Worm (Caenorhabditis elegans) whole organism, L3 larva: ENCODE data around the gene ztf-29.

ENCODE experiments used
- aly-2 ChIP-seq: fragments of 150-350 bp; optimal IDR thresholded peaks from 2 replicates; lab custom pipeline; 2014; ENCODE audit warnings: missing biosample characterization, missing genetic modification characterization
- ama-1 ChIP-seq: fragments of 150-350 bp; optimal IDR thresholded peaks from 2 replicates; lab custom pipeline; 2018
- ceh-16 ChIP-seq: sonication (generic microtip); optimal IDR thresholded peaks from 2 replicates; lab custom pipeline; 2017; ENCODE audit warnings: missing biosample characterization, missing genetic modification characterization
- ceh-28 ChIP-seq: fragments of 150-350 bp; optimal IDR thresholded peaks from 2 replicates; lab custom pipeline; 2014; ENCODE audit warnings: missing biosample characterization, missing genetic modification reagents, missing genetic modification characterization
- ceh-82 ChIP-seq: fragments of 150-350 bp; optimal IDR thresholded peaks from 2 replicates; lab custom pipeline; 2014; ENCODE audit warnings: missing biosample characterization, missing genetic modification characterization
- daf-12 ChIP-seq: fragments of 150-350 bp; optimal IDR thresholded peaks from 2 replicates; lab custom pipeline; 2014; ENCODE audit warnings: missing biosample characterization, missing genetic modification reagents, missing genetic modification characterization
- egl-27 ChIP-seq: sonication (generic microtip); optimal IDR thresholded peaks from 4 replicates; lab custom pipeline; 2017; ENCODE audit warnings: missing biosample characterization, missing genetic modification reagents, missing genetic modification characterization
- elt-1 ChIP-seq: fragments of 150-350 bp; optimal IDR thresholded peaks from 2 replicates; lab custom pipeline; 2014; ENCODE audit warnings: missing biosample characterization, missing genetic modification characterization
- elt-2 ChIP-seq: sonication (generic microtip); optimal IDR thresholded peaks from 2 replicates; lab custom pipeline; 2016; ENCODE audit warnings: missing genetic modification reagents, mild to moderate bottlenecking, missing genetic modification characterization, missing compliant biosample characterization
- elt-3 ChIP-seq, 3 experiments: fragments of 150-350 bp in 1 of 3; sonication (generic microtip) in 2 of 3; optimal IDR thresholded peaks; 2 replicates in 2 of 3; 4 replicates in 1 of 3; lab custom pipeline; 2014 to 2017; ENCODE audit warnings: missing biosample characterization in 3 of 3, missing genetic modification characterization in 3 of 3
- fos-1 ChIP-seq: fragments of 150-350 bp; optimal IDR thresholded peaks from 2 replicates; lab custom pipeline; 2014; ENCODE audit warnings: missing biosample characterization, missing genetic modification characterization
- hmg-11 ChIP-seq: sonication (generic microtip); optimal IDR thresholded peaks from 2 replicates; lab custom pipeline; 2016; ENCODE audit warnings: missing genetic modification characterization, missing compliant biosample characterization
- lsy-12 ChIP-seq: sonication (generic microtip); optimal IDR thresholded peaks from 2 replicates; lab custom pipeline; 2016; ENCODE audit warnings: mild to moderate bottlenecking, missing genetic modification characterization, missing compliant biosample characterization
- nhr-11 ChIP-seq: fragments of 150-350 bp; optimal IDR thresholded peaks from 2 replicates; lab custom pipeline; 2014; ENCODE audit warnings: missing biosample characterization, missing genetic modification characterization
- nhr-12 ChIP-seq: fragments of 150-350 bp; optimal IDR thresholded peaks from 2 replicates; lab custom pipeline; 2014; ENCODE audit warnings: missing biosample characterization, missing genetic modification characterization
- nhr-237 ChIP-seq: fragments of 150-350 bp; optimal IDR thresholded peaks from 2 replicates; lab custom pipeline; 2014; ENCODE audit warnings: missing biosample characterization, missing genetic modification characterization
- nhr-25 ChIP-seq: sonication (generic microtip); optimal IDR thresholded peaks from 2 replicates; lab custom pipeline; 2017; ENCODE audit warnings: missing biosample characterization, missing genetic modification characterization
- nhr-43 ChIP-seq: sonication (generic microtip); optimal IDR thresholded peaks from 2 replicates; lab custom pipeline; 2016; ENCODE audit warnings: mild to moderate bottlenecking, missing genetic modification characterization, missing compliant biosample characterization; ENCODE audit not compliant: poor library complexity, severe bottlenecking
- nhr-67 ChIP-seq: fragments of 150-350 bp; optimal IDR thresholded peaks from 2 replicates; lab custom pipeline; 2014; ENCODE audit warnings: missing biosample characterization, missing genetic modification characterization
- nhr-76 ChIP-seq: fragments of 150-350 bp; sonication (generic microtip); optimal IDR thresholded peaks from 5 replicates; lab custom pipeline; 2014; ENCODE audit warnings: missing biosample characterization, missing genetic modification characterization
- nhr-77 ChIP-seq: fragments of 150-350 bp; optimal IDR thresholded peaks from 2 replicates; lab custom pipeline; 2014; ENCODE audit warnings: missing biosample characterization, missing genetic modification characterization
- pha-4 ChIP-seq: fragments of 150-350 bp; optimal IDR thresholded peaks from 2 replicates; lab custom pipeline; 2014; ENCODE audit warnings: missing biosample characterization, missing genetic modification reagents, missing genetic modification characterization
- pqm-1 ChIP-seq: fragments of 150-350 bp; optimal IDR thresholded peaks from 2 replicates; lab custom pipeline; 2017; ENCODE audit warnings: missing biosample characterization, missing genetic modification characterization, inconsistent platforms
- skn-1 ChIP-seq: fragments of 150-350 bp; optimal IDR thresholded peaks from 2 replicates; lab custom pipeline; 2014; ENCODE audit warnings: missing biosample characterization, missing genetic modification characterization
- snpc-4 ChIP-seq: fragments of 150-350 bp; optimal IDR thresholded peaks from 2 replicates; lab custom pipeline; 2014; ENCODE audit warnings: missing biosample characterization, missing genetic modification characterization
- tbx-2 ChIP-seq: sonication (generic microtip); optimal IDR thresholded peaks from 2 replicates; lab custom pipeline; 2016; ENCODE audit warnings: mild to moderate bottlenecking, missing genetic modification characterization, missing compliant biosample characterization
- unc-39 ChIP-seq: sonication (generic microtip); optimal IDR thresholded peaks from 4 replicates; lab custom pipeline; 2017; ENCODE audit warnings: missing biosample characterization, missing genetic modification characterization
- zag-1 ChIP-seq: fragments of 150-350 bp; optimal IDR thresholded peaks from 2 replicates; lab custom pipeline; 2014; ENCODE audit warnings: missing biosample characterization, missing genetic modification characterization
- ztf-11 ChIP-seq: fragments of 150-350 bp; optimal IDR thresholded peaks from 2 replicates; lab custom pipeline; 2014; ENCODE audit warnings: missing biosample characterization, missing genetic modification characterization

The ztf-29 gene

DNA sequence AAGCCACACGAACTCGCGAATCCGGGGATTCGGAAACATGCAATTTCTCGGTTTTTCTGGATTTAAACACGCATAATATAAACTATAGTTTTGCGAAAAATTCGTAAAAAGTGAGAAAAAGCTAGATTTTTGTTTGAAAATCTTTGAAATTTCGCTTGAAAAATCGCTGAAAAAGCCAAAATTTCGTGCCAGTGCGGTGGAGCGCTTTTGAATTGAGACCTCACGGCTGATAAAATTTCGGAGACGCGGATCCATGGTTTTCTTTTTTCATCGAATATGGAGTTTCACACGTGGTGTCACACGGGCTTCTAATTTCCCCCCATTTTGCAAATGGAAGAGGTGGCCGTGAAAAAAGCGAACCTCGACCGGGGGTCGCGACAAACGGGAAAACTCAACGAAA, 29.3 kb downstream of the ztf-29 start:
- no peak for TF ChIP-seq lsy-12 (tag; lab: Kevin White, UChicago)
- TF ChIP-seq nhr-43 (tag; lab: Kevin White, UChicago), result no peak
- no peak for TF ChIP-seq ceh-82 (tag; lab: Kevin White, UChicago)
- TF ChIP-seq nhr-25 (tag; lab: Kevin White, UChicago), result no peak
- no peak for TF ChIP-seq ztf-11
- no peak for TF ChIP-seq daf-12 (tag; lab: Kevin White, UChicago)
- TF ChIP-seq ceh-28 (tag; lab: Kevin White, UChicago), result no peak
- no peak for TF ChIP-seq fos-1
- no peak for TF ChIP-seq nhr-237 (tag; lab: Kevin White, UChicago)
- no peak for TF ChIP-seq pha-4 (tag; lab: Kevin White, UChicago)
- no peak for TF ChIP-seq hmg-11 (tag; lab: Kevin White, UChicago)
- no peak for TF ChIP-seq elt-2 (tag; lab: Kevin White, UChicago)
- TF ChIP-seq zag-1, result no peak
- TF ChIP-seq, all 47 proteins: peak for 0

DNA sequence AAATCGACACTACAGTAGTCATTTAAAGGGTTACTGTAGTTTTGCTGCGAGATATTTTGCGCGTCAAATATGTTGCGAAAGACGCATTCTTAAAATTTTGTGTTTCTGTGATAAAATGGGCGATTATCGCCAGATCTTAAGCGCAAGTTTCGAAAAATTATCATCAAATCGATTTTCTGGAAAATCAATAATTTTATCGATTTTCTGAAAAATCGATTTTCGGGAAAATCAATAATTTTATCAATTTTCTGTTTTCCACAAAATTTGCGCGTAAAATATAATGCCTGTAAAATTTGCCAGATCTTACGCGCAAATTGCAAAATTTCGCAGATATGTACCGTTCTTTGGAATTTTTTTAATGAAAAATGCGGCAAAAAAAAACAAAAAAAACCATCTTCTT, 31.1 kb downstream of the ztf-29 start:
- peak; percentile 83 for TF ChIP-seq ceh-28 (tag; lab: Kevin White, UChicago)
- no peak for TF ChIP-seq pqm-1 (tag; lab: Kevin White, UChicago)

DNA sequence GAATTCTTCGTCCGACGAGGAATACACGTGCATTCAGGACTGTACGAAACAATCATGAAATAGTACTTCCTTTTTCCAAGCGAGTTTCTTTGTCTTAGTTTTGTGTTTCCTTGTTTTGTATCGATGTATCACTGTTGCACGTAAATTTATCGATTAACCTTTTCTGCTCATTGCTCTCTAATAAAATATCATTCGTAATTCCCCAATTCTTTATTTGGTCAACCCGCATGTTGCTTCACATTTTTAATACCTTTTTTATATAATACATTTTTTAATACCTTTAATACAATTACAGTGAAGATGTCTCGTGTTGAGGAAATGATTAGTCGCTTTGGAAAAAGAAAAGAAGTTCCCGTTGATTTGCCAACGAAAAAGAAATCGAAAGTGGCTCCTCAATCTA, 46.9 kb downstream of the ztf-29 start, which contains the start of gene Y66D12A.1:
Gene Y66D12A.1 (plus strand): TSS at position 301 of the 400 bp plus-strand sequence.
- no peak for TF ChIP-seq unc-39
- TF ChIP-seq ceh-82 (tag; lab: Kevin White, UChicago), result no peak
- no peak for TF ChIP-seq nhr-76
- TF ChIP-seq skn-1 (tag; lab: Kevin White, UChicago), result no peak
- TF ChIP-seq aly-2 (tag; lab: Kevin White, UChicago), result no peak
- TF ChIP-seq nhr-43 (tag; lab: Kevin White, UChicago), result no peak
- TF ChIP-seq ceh-28 (tag; lab: Kevin White, UChicago), result no peak
- TF ChIP-seq nhr-67 (tag; lab: Kevin White, UChicago), result no peak
- TF ChIP-seq elt-3 (tag; optimal IDR thresholded peaks at IDR 0.05; lab: Kevin White, UChicago), result no peak
- TF ChIP-seq tbx-2 (tag; lab: Kevin White, UChicago), result no peak
- no peak for TF ChIP-seq nhr-77 (tag; lab: Kevin White, UChicago)
- TF ChIP-seq nhr-11 (tag; lab: Kevin White, UChicago), result no peak
- no peak for TF ChIP-seq ceh-16
- TF ChIP-seq elt-1, result no peak
- TF ChIP-seq nhr-237 (tag; lab: Kevin White, UChicago), result no peak
- no peak for TF ChIP-seq pha-4 (tag; lab: Kevin White, UChicago)

DNA sequence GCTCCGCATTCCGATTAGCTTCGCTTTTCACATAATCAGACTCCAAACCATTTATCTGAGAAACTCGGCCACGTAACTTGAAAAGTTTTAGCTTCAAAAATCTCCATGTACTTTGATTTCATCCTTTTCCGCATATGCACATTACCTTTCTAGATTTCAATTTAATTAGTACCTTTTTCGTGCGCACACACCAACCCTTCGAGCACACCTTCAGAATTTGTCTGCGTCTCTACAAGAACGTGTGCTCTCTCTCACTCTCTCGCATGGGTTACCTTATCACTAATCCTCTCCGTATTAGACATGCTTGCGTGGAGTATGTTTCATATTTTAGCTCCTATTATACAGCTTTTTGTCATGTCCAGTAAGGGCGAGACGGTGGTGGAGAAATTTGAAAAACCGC, 48.6 kb downstream of the ztf-29 start, which contains the start of gene Y66D12A.30:
Gene Y66D12A.30 (plus strand): TSS at position 301 of the 400 bp plus-strand sequence.
- no peak for TF ChIP-seq skn-1 (tag; lab: Kevin White, UChicago)
- no peak for TF ChIP-seq snpc-4 (tag; lab: Kevin White, UChicago)
- TF ChIP-seq elt-2 (tag; lab: Kevin White, UChicago), result no peak
- no peak for TF ChIP-seq nhr-12 (tag; lab: Kevin White, UChicago)

DNA sequence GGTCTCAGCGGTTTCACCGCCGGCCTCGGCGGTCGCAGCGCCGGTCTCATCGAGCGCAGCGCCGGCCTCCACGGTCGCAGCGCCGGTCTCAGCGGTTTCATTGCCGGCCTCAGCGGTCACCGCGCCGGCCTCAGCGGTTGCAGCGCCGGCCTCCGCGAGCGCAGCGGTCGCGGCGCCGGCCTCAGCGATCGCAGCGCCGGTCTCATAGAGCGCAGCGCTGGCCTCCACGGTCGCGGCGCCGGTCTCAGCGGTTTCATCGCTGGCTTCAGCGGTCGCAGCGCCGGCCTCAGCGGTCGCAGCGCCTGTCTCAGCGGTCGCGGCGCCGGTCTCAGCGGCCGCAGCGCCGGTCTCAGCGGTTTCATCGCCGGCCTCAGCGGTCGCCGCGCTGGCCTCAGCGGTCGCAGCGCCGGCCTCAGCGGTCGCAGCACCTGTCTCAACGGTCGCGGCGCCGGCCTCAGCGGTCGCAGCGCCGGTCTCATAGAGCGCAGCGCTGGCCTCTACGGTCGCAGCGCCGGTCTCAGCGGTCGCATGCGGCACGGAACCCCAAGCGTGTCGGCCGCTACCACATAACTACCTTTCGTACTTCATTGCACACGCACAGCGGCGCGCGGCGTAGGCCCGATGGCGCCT, 50.8 kb downstream of the ztf-29 start:
- TF ChIP-seq ama-1 (lab: Kevin White, UChicago) (no peak), zag-1 (no peak), egl-27 (tag; lab: Kevin White, UChicago) (no peak), fos-1 (no peak)
